Worm (Caenorhabditis elegans) whole organism, L4 larva: ENCODE data around the gene ZK721.4.

ENCODE experiments used
- F37D6.2 ChIP-seq: sonication (generic microtip); optimal IDR thresholded peaks from 2 replicates; lab custom pipeline; 2016; ENCODE audit warnings: mild to moderate bottlenecking, missing genetic modification characterization, missing compliant biosample characterization
- F44E2.7 ChIP-seq: fragments of 200-800 bp; sonication (Bioruptor generic); IDR thresholded peaks from 2 replicates; pipeline ENCODE4 v2.1.2; 2022; ENCODE audit warnings: missing genetic modification characterization, missing compliant biosample characterization
- F49E8.2 ChIP-seq: sonication (generic microtip); optimal IDR thresholded peaks from 2 replicates; lab custom pipeline; 2016; ENCODE audit warnings: missing compliant biosample characterization, mild to moderate bottlenecking, missing genetic modification characterization, borderline replicate concordance
- R02D3.7 ChIP-seq: fragments of 150-350 bp; sonication (generic microtip); optimal IDR thresholded peaks from 3 replicates; lab custom pipeline; 2014; ENCODE audit warnings: missing biosample characterization, missing genetic modification characterization
- T20F7.1 ChIP-seq: fragments of 200-800 bp; sonication (Bioruptor generic); optimal IDR thresholded peaks from 2 replicates; lab custom pipeline; 2018; ENCODE audit warnings: mild to moderate bottlenecking, missing genetic modification characterization, missing compliant biosample characterization
- Y75B8A.6 ChIP-seq: fragments of 200-800 bp; sonication (Bioruptor generic); IDR thresholded peaks from 2 replicates; pipeline ENCODE4 v1.3.6; 2022; ENCODE audit warnings: missing genetic modification reagents, missing genetic modification characterization, missing compliant biosample characterization
- ZK337.2 ChIP-seq: fragments of 200-800 bp; sonication (Bioruptor generic); IDR thresholded peaks from 2 replicates; pipeline ENCODE4 v1.3.6; 2022; ENCODE audit warnings: missing genetic modification reagents, missing genetic modification characterization, missing compliant biosample characterization
- aly-2 ChIP-seq: sonication (generic microtip); optimal IDR thresholded peaks from 2 replicates; lab custom pipeline; 2018; ENCODE audit warnings: missing biosample characterization, missing genetic modification characterization
- ama-1 ChIP-seq: fragments of 150-350 bp; optimal IDR thresholded peaks from 2 replicates; lab custom pipeline; 2014; ENCODE audit warnings: inconsistent platforms, mixed read lengths
- attf-4 ChIP-seq: sonication (generic microtip); optimal IDR thresholded peaks from 3 replicates; lab custom pipeline; 2017; ENCODE audit warnings: missing biosample characterization, missing genetic modification characterization
- ceh-20 ChIP-seq: fragments of 200-800 bp; sonication (Bioruptor generic); IDR thresholded peaks from 2 replicates; pipeline ENCODE4 v1.3.6; 2022; ENCODE audit warnings: missing genetic modification reagents, missing genetic modification characterization, missing compliant biosample characterization
- ceh-32 ChIP-seq: sonication (generic microtip); optimal IDR thresholded peaks from 2 replicates; lab custom pipeline; 2016; ENCODE audit warnings: mild to moderate bottlenecking, missing genetic modification characterization, missing compliant biosample characterization; ENCODE audit not compliant: poor library complexity
- cey-2 ChIP-seq: sonication (generic microtip); optimal IDR thresholded peaks from 3 replicates; lab custom pipeline; 2017; ENCODE audit warnings: missing genetic modification characterization, mild to moderate bottlenecking, missing compliant biosample characterization, antibody characterized with exemption, borderline replicate concordance; ENCODE audit not compliant: insufficient read depth
- daf-12 ChIP-seq: fragments of 150-350 bp; optimal IDR thresholded peaks from 2 replicates; lab custom pipeline; 2014; ENCODE audit warnings: missing biosample characterization, missing genetic modification reagents, missing genetic modification characterization
- daf-16 ChIP-seq, 3 experiments: sonication (generic microtip); optimal IDR thresholded peaks; 2 replicates each; lab custom pipeline; 2016 to 2017; ENCODE audit warnings: missing genetic modification characterization in 3 of 3, missing genetic modification reagents in 3 of 3, mild to moderate bottlenecking in 2 of 3, missing compliant biosample characterization in 2 of 3, missing biosample characterization in 1 of 3, moderate library complexity in 1 of 3
- dmd-6 ChIP-seq: fragments of 200-800 bp; sonication (Bioruptor generic); IDR thresholded peaks from 2 replicates; pipeline ENCODE4 v1.3.6; 2022; ENCODE audit warnings: missing genetic modification reagents, missing genetic modification characterization, missing compliant biosample characterization
- dmd-8 ChIP-seq: fragments of 200-800 bp; sonication (Bioruptor generic); IDR thresholded peaks from 2 replicates; pipeline ENCODE4 v1.3.6; 2022; ENCODE audit warnings: missing genetic modification characterization, missing compliant biosample characterization
- dmd-9 ChIP-seq: fragments of 200-800 bp; sonication (Bioruptor generic); IDR thresholded peaks from 2 replicates; pipeline ENCODE4 v1.3.6; 2022; ENCODE audit warnings: missing genetic modification reagents, missing genetic modification characterization, missing compliant biosample characterization
- dpl-1 ChIP-seq: fragments of 150-350 bp; optimal IDR thresholded peaks from 2 replicates; lab custom pipeline; 2014; ENCODE audit warnings: missing biosample characterization, missing genetic modification reagents, missing genetic modification characterization
- duxl-1 ChIP-seq: sonication (generic microtip); optimal IDR thresholded peaks from 2 replicates; lab custom pipeline; 2016; ENCODE audit warnings: mild to moderate bottlenecking, missing genetic modification characterization, moderate library complexity, missing compliant biosample characterization; ENCODE audit not compliant: poor library complexity
- dve-1 ChIP-seq: sonication (generic microtip); optimal IDR thresholded peaks from 2 replicates; lab custom pipeline; 2017; ENCODE audit warnings: antibody characterized with exemption, mild to moderate bottlenecking, missing genetic modification characterization, missing compliant biosample characterization; ENCODE audit not compliant: insufficient read depth
- fkh-10 ChIP-seq: fragments of 150-350 bp; optimal IDR thresholded peaks from 2 replicates; lab custom pipeline; 2014; ENCODE audit warnings: missing biosample characterization, missing genetic modification reagents, missing genetic modification characterization
- gei-8 ChIP-seq: fragments of 200-800 bp; sonication (Bioruptor generic); optimal IDR thresholded peaks from 2 replicates; lab custom pipeline; 2018; ENCODE audit warnings: mild to moderate bottlenecking, missing genetic modification characterization, missing compliant biosample characterization
- hlh-11 ChIP-seq: fragments of 200-800 bp; sonication (Bioruptor generic); optimal IDR thresholded peaks from 2 replicates; lab custom pipeline; 2018; ENCODE audit warnings: mild to moderate bottlenecking, missing genetic modification characterization, missing compliant biosample characterization
- lin-1 ChIP-seq: fragments of 200-800 bp; sonication (Bioruptor generic); IDR thresholded peaks from 2 replicates; pipeline ENCODE4 v1.3.6; 2022; ENCODE audit warnings: missing genetic modification reagents, missing genetic modification characterization, missing compliant biosample characterization
- lin-13 ChIP-seq: fragments of 150-350 bp; optimal IDR thresholded peaks from 2 replicates; lab custom pipeline; 2014; ENCODE audit warnings: missing biosample characterization, missing genetic modification reagents, missing genetic modification characterization
- lin-39 ChIP-seq: fragments of 150-350 bp; optimal IDR thresholded peaks from 2 replicates; lab custom pipeline; 2014; ENCODE audit warnings: missing biosample characterization, missing genetic modification reagents, missing genetic modification characterization
- lir-3 ChIP-seq: sonication (generic microtip); optimal IDR thresholded peaks from 2 replicates; lab custom pipeline; 2016; ENCODE audit warnings: mild to moderate bottlenecking, missing genetic modification characterization, missing compliant biosample characterization
- lsy-2 ChIP-seq, 2 experiments: fragments of 150-350 bp in 1 of 2; sonication (generic microtip) in 1 of 2; optimal IDR thresholded peaks; 2 replicates each; lab custom pipeline; 2014 to 2017; ENCODE audit warnings: missing biosample characterization in 2 of 2, missing genetic modification characterization in 2 of 2
- mes-2 ChIP-seq: sonication (generic microtip); optimal IDR thresholded peaks from 2 replicates; lab custom pipeline; 2016; ENCODE audit warnings: missing genotype, mild to moderate bottlenecking, missing genetic modification characterization, missing compliant biosample characterization; ENCODE audit not compliant: poor library complexity, severe bottlenecking
- mxl-3 ChIP-seq: fragments of 200-800 bp; sonication (Bioruptor generic); optimal IDR thresholded peaks from 2 replicates; lab custom pipeline; 2018; ENCODE audit warnings: mild to moderate bottlenecking, missing genetic modification characterization, missing compliant biosample characterization
- nhr-102 ChIP-seq: sonication (generic microtip); optimal IDR thresholded peaks from 2 replicates; lab custom pipeline; 2016; ENCODE audit warnings: mild to moderate bottlenecking, missing genetic modification characterization, moderate library complexity, missing compliant biosample characterization
- nhr-11 ChIP-seq: fragments of 150-350 bp; optimal IDR thresholded peaks from 2 replicates; lab custom pipeline; 2014; ENCODE audit warnings: missing biosample characterization, missing genetic modification characterization
- nhr-111 ChIP-seq: fragments of 200-800 bp; sonication (Bioruptor generic); optimal IDR thresholded peaks from 2 replicates; lab custom pipeline; 2018; ENCODE audit warnings: mild to moderate bottlenecking, missing genetic modification characterization, missing compliant biosample characterization
- nhr-237 ChIP-seq: sonication (generic microtip); optimal IDR thresholded peaks from 2 replicates; lab custom pipeline; 2017; ENCODE audit warnings: missing biosample characterization, missing genetic modification characterization
- nhr-28 ChIP-seq: fragments of 150-350 bp; optimal IDR thresholded peaks from 2 replicates; lab custom pipeline; 2014; ENCODE audit warnings: missing biosample characterization, missing genetic modification characterization
- nhr-6 ChIP-seq: fragments of 150-350 bp; optimal IDR thresholded peaks from 2 replicates; lab custom pipeline; 2014; ENCODE audit warnings: missing biosample characterization, missing genetic modification characterization
- nhr-76 ChIP-seq: fragments of 150-350 bp; optimal IDR thresholded peaks from 2 replicates; lab custom pipeline; 2014; ENCODE audit warnings: missing biosample characterization, missing genetic modification characterization
- pqm-1 ChIP-seq: sonication (generic microtip); optimal IDR thresholded peaks from 2 replicates; lab custom pipeline; 2017; ENCODE audit warnings: missing biosample characterization, missing genetic modification characterization
- skn-1 ChIP-seq: fragments of 150-350 bp; optimal IDR thresholded peaks from 2 replicates; lab custom pipeline; 2014; ENCODE audit warnings: missing biosample characterization, missing genetic modification characterization
- snpc-1.2 ChIP-seq: fragments of 200-800 bp; sonication (Bioruptor generic); IDR thresholded peaks from 2 replicates; pipeline ENCODE4 v1.3.6; 2022; ENCODE audit warnings: missing genetic modification reagents, missing genetic modification characterization, missing compliant biosample characterization
- spr-3 ChIP-seq: fragments of 200-800 bp; sonication (Bioruptor generic); optimal IDR thresholded peaks from 2 replicates; lab custom pipeline; 2018; ENCODE audit warnings: mild to moderate bottlenecking, missing genetic modification characterization, missing compliant biosample characterization
- tra-1 ChIP-seq: fragments of 200-800 bp; sonication (Bioruptor generic); IDR thresholded peaks from 2 replicates; pipeline ENCODE4 v1.3.6; 2022; ENCODE audit warnings: missing genetic modification reagents, missing genetic modification characterization, missing compliant biosample characterization
- unc-130 ChIP-seq: sonication (generic microtip); optimal IDR thresholded peaks from 2 replicates; lab custom pipeline; 2016; ENCODE audit warnings: missing genetic modification reagents, missing genetic modification characterization, missing compliant biosample characterization
- unc-39 ChIP-seq: sonication (generic microtip); optimal IDR thresholded peaks from 2 replicates; lab custom pipeline; 2017; ENCODE audit warnings: missing biosample characterization, missing genetic modification characterization
- unc-62 ChIP-seq, 3 experiments: fragments of 150-350 bp in 1 of 3; sonication (generic microtip); optimal IDR thresholded peaks in 2 of 3; peaks in 1 of 3; 1 replicate in 1 of 3; 2 replicates in 2 of 3; lab custom pipeline; 2014 to 2017; ENCODE audit warnings: missing biosample characterization in 3 of 3, missing genetic modification characterization in 3 of 3, missing genetic modification reagents in 3 of 3, missing genotype in 1 of 3
- vab-7 ChIP-seq: fragments of 200-800 bp; sonication (Bioruptor generic); IDR thresholded peaks from 2 replicates; pipeline ENCODE4 v1.3.6; 2022; ENCODE audit warnings: missing genetic modification reagents, missing genetic modification characterization, missing compliant biosample characterization
- zfp-2 ChIP-seq: sonication (generic microtip); optimal IDR thresholded peaks from 2 replicates; lab custom pipeline; 2016; ENCODE audit warnings: mild to moderate bottlenecking, missing genetic modification characterization, missing compliant biosample characterization
- zip-11 ChIP-seq: fragments of 200-800 bp; sonication (Bioruptor generic); IDR thresholded peaks from 2 replicates; pipeline ENCODE4 v1.3.6; 2022; ENCODE audit warnings: missing genetic modification characterization, missing compliant biosample characterization
- zip-2 ChIP-seq: fragments of 150-350 bp; optimal IDR thresholded peaks from 2 replicates; lab custom pipeline; 2014; ENCODE audit warnings: missing biosample characterization, missing genetic modification characterization
- ztf-7 ChIP-seq: fragments of 150-350 bp; optimal IDR thresholded peaks from 2 replicates; lab custom pipeline; 2014; ENCODE audit warnings: missing biosample characterization, missing genetic modification characterization

The ZK721.4 gene

ce11 chrX:8817929-8818328 is 39.3 kb downstream of the ZK721.4 start (continued):
- TF ChIP-seq dmd-9 (GFP tag; lab: Robert Waterston, UW), result no peak
- no peak for TF ChIP-seq cey-2 (tag; lab: Kevin White, UChicago)
- no peak for TF ChIP-seq pqm-1 (tag; lab: Kevin White, UChicago)
- no peak for TF ChIP-seq lir-3 (tag; lab: Kevin White, UChicago)
- TF ChIP-seq dpl-1, result no peak
- TF ChIP-seq mes-2 (tag; lab: Kevin White, UChicago), result peak; percentile 60
- no peak for TF ChIP-seq Y75B8A.6 (GFP tag; lab: Robert Waterston, UW)
- no peak for TF ChIP-seq nhr-111 (GFP tag; lab: Kevin White, UChicago)
- no peak for TF ChIP-seq aly-2 (tag; lab: Kevin White, UChicago)
- TF ChIP-seq snpc-1.2 (GFP tag; lab: Robert Waterston, UW), result no peak; the same call in none of the 2 replicates
- peak; percentile 47 for TF ChIP-seq dmd-6 (GFP tag; lab: Robert Waterston, UW)
- no peak for TF ChIP-seq lin-13 (GFP tag; lab: Kevin White, UChicago)
- no peak for TF ChIP-seq R02D3.7
- no peak for TF ChIP-seq ZK337.2 (GFP tag; lab: Robert Waterston, UW)
- no peak for TF ChIP-seq nhr-102 (tag; lab: Kevin White, UChicago)
- TF ChIP-seq unc-62 (GFP tag; optimal IDR thresholded peaks at IDR 0.05 in 1 of 2; lab: Kevin White, UChicago), result no peak
- TF ChIP-seq unc-62 (tag; optimal IDR thresholded peaks at IDR 0.05; lab: Kevin White, UChicago), result no peak
- no peak for TF ChIP-seq zip-2
- no peak for TF ChIP-seq unc-130 (GFP tag; lab: Kevin White, UChicago)
- TF ChIP-seq attf-4 (tag; lab: Kevin White, UChicago), result no peak
- TF ChIP-seq daf-16 (GFP tag; optimal IDR thresholded peaks at IDR 0.05; lab: Kevin White, UChicago), result no peak
- peak; percentile 53 for TF ChIP-seq daf-16 (tag; optimal IDR thresholded peaks at IDR 0.05; lab: Kevin White, UChicago)
- TF ChIP-seq mxl-3 (GFP tag; lab: Kevin White, UChicago), result no peak
- no peak for TF ChIP-seq nhr-11 (tag; lab: Kevin White, UChicago)
- TF ChIP-seq duxl-1 (tag; lab: Kevin White, UChicago), result no peak
- peak; percentile 57 for TF ChIP-seq dve-1 (tag; lab: Kevin White, UChicago)
- peak; percentile 23 for TF ChIP-seq nhr-28
- peak; percentile 6 for TF ChIP-seq nhr-6 (tag; lab: Kevin White, UChicago)
- no peak for TF ChIP-seq ztf-7 (tag; lab: Kevin White, UChicago)
- no peak for TF ChIP-seq ceh-32 (tag; lab: Kevin White, UChicago)
- TF ChIP-seq zip-11, result no peak
- TF ChIP-seq ama-1 (lab: Kevin White, UChicago), result no peak
- no peak for TF ChIP-seq daf-12 (tag; lab: Kevin White, UChicago)
- TF ChIP-seq skn-1 (tag; lab: Kevin White, UChicago), result no peak
- TF ChIP-seq lsy-2 (tag; optimal IDR thresholded peaks at IDR 0.05; lab: Kevin White, UChicago), result no peak
- peak; percentile 35; the same call in 1 of the 2 replicates for TF ChIP-seq lin-1 (GFP tag; lab: Robert Waterston, UW)
- no peak for TF ChIP-seq F49E8.2 (tag; lab: Kevin White, UChicago)
- no peak for TF ChIP-seq unc-39
- TF ChIP-seq fkh-10, result no peak
- no peak for TF ChIP-seq T20F7.1 (GFP tag; lab: Kevin White, UChicago)
- no peak for TF ChIP-seq ceh-20 (GFP tag; lab: Robert Waterston, UW)
- TF ChIP-seq F37D6.2, result no peak
- TF ChIP-seq zfp-2, result no peak
- peak; percentile 23 for TF ChIP-seq gei-8 (GFP tag; lab: Kevin White, UChicago)
- TF ChIP-seq dmd-8 (GFP tag; lab: Robert Waterston, UW), result peak; percentile 72; the same call in 1 of the 2 replicates
- TF ChIP-seq F44E2.7, result peak; percentile 89; the same call in 1 of the 2 replicates
- peak; percentile 66; the same call in 1 of the 2 replicates for TF ChIP-seq tra-1 (GFP tag; lab: Robert Waterston, UW)
- no peak for TF ChIP-seq nhr-237 (tag; lab: Kevin White, UChicago)
- no peak for TF ChIP-seq nhr-76
- TF ChIP-seq hlh-11 (tag; lab: Kevin White, UChicago), result peak; percentile 12
- peak; percentile 61; the same call in 1 of the 2 replicates for TF ChIP-seq vab-7 (GFP tag; lab: Robert Waterston, UW)
- no peak for TF ChIP-seq lin-39 (tag; lab: Kevin White, UChicago)
- no peak for TF ChIP-seq spr-3 (GFP tag; lab: Kevin White, UChicago)
